Worm (Caenorhabditis elegans) whole organism, L4 larva: ENCODE measurements around the gene puf-11.

Experiments used
- F44E2.7 ChIP-seq: fragments of 200-800 bp; sonication (Bioruptor generic); IDR thresholded peaks from 2 replicates; pipeline ENCODE4 v2.1.2; 2022; ENCODE audit warnings: missing genetic modification characterization, missing compliant biosample characterization
- Y48G9A.11 ChIP-seq: fragments of 200-800 bp; sonication (Bioruptor generic); IDR thresholded peaks from 2 replicates; pipeline ENCODE4 v1.3.6; 2022; ENCODE audit warnings: missing genetic modification reagents, missing genetic modification characterization, missing compliant biosample characterization
- Y5F2A.4 ChIP-seq: fragments of 200-800 bp; sonication (Bioruptor generic); optimal IDR thresholded peaks from 2 replicates; lab custom pipeline; 2018; ENCODE audit warnings: mild to moderate bottlenecking, missing genetic modification characterization, missing compliant biosample characterization
- ZK337.2 ChIP-seq: fragments of 200-800 bp; sonication (Bioruptor generic); IDR thresholded peaks from 2 replicates; pipeline ENCODE4 v1.3.6; 2022; ENCODE audit warnings: missing genetic modification reagents, missing genetic modification characterization, missing compliant biosample characterization
- ceh-28 ChIP-seq: fragments of 150-350 bp; optimal IDR thresholded peaks from 2 replicates; lab custom pipeline; 2014; ENCODE audit warnings: missing biosample characterization, missing genetic modification reagents, missing genetic modification characterization
- daf-8 ChIP-seq: fragments of 200-800 bp; sonication (Bioruptor generic); IDR thresholded peaks from 2 replicates; pipeline ENCODE4 v1.3.6; 2022; ENCODE audit warnings: missing genetic modification characterization, missing compliant biosample characterization
- dmd-6 ChIP-seq: fragments of 200-800 bp; sonication (Bioruptor generic); IDR thresholded peaks from 2 replicates; pipeline ENCODE4 v1.3.6; 2022; ENCODE audit warnings: missing genetic modification reagents, missing genetic modification characterization, missing compliant biosample characterization
- fkh-10 ChIP-seq: fragments of 150-350 bp; optimal IDR thresholded peaks from 2 replicates; lab custom pipeline; 2014; ENCODE audit warnings: missing biosample characterization, missing genetic modification reagents, missing genetic modification characterization
- lin-39 ChIP-seq: fragments of 150-350 bp; optimal IDR thresholded peaks from 2 replicates; lab custom pipeline; 2014; ENCODE audit warnings: missing biosample characterization, missing genetic modification reagents, missing genetic modification characterization
- lir-3 ChIP-seq: sonication (generic microtip); optimal IDR thresholded peaks from 2 replicates; lab custom pipeline; 2016; ENCODE audit warnings: mild to moderate bottlenecking, missing genetic modification characterization, missing compliant biosample characterization
- lsy-2 ChIP-seq, 2 experiments: fragments of 150-350 bp in 1 of 2; sonication (generic microtip) in 1 of 2; optimal IDR thresholded peaks; 2 replicates each; lab custom pipeline; 2014 to 2017; ENCODE audit warnings: missing biosample characterization in 2 of 2, missing genetic modification characterization in 2 of 2
- madf-9 ChIP-seq: fragments of 200-800 bp; sonication (Bioruptor generic); conservative IDR thresholded peaks from 2 replicates; pipeline ENCODE4 v1.3.6; 2022; ENCODE audit warnings: missing genetic modification reagents, missing genetic modification characterization, missing compliant biosample characterization
- mdt-29 ChIP-seq: fragments of 200-800 bp; sonication (Bioruptor generic); IDR thresholded peaks from 2 replicates; pipeline ENCODE4 v1.3.6; 2022; ENCODE audit warnings: missing genetic modification reagents, missing genetic modification characterization, missing compliant biosample characterization
- nhr-111 ChIP-seq: fragments of 200-800 bp; sonication (Bioruptor generic); optimal IDR thresholded peaks from 2 replicates; lab custom pipeline; 2018; ENCODE audit warnings: mild to moderate bottlenecking, missing genetic modification characterization, missing compliant biosample characterization
- php-3 ChIP-seq: fragments of 200-800 bp; sonication (Bioruptor generic); IDR thresholded peaks from 2 replicates; pipeline ENCODE4 v1.3.6; 2022; ENCODE audit warnings: missing genetic modification reagents, missing genetic modification characterization, missing compliant biosample characterization
- snpc-1.2 ChIP-seq: fragments of 200-800 bp; sonication (Bioruptor generic); IDR thresholded peaks from 2 replicates; pipeline ENCODE4 v1.3.6; 2022; ENCODE audit warnings: missing genetic modification reagents, missing genetic modification characterization, missing compliant biosample characterization
- spr-3 ChIP-seq: fragments of 200-800 bp; sonication (Bioruptor generic); optimal IDR thresholded peaks from 2 replicates; lab custom pipeline; 2018; ENCODE audit warnings: mild to moderate bottlenecking, missing genetic modification characterization, missing compliant biosample characterization
- unc-39 ChIP-seq: sonication (generic microtip); optimal IDR thresholded peaks from 2 replicates; lab custom pipeline; 2017; ENCODE audit warnings: missing biosample characterization, missing genetic modification characterization
- zip-2 ChIP-seq: fragments of 150-350 bp; optimal IDR thresholded peaks from 2 replicates; lab custom pipeline; 2014; ENCODE audit warnings: missing biosample characterization, missing genetic modification characterization
- ztf-7 ChIP-seq: fragments of 150-350 bp; optimal IDR thresholded peaks from 2 replicates; lab custom pipeline; 2014; ENCODE audit warnings: missing biosample characterization, missing genetic modification characterization

Gene puf-11

DNA sequence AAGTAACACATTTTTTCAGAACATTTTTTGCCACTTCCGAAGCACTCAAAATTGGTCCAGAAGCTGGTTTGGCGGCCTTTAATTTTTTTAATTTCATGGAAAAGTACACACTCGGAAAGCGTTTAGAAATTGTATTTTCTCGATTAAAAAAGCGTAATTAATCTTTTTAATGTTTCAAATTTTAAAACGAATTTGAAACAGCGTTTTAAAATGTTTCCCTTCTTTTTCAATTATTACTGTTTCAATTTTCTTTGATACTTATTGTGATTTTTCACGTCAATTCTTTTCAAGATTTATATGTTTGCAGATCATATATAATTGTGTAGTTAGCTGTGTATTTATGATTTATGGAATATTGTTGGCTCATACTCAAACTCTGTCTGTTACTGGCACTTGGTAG, 42.6 kb downstream of the puf-11 start, which contains the start of gene acr-25:
acr-25 (plus strand) TSS at position 301 of the 400 bp plus-strand sequence.
- TF ChIP-seq Y48G9A.11 (GFP tag; lab: Robert Waterston, UW) (no peak), spr-3 (no peak), lin-39 (tag; lab: Kevin White, UChicago) (no peak), ztf-7 (tag; lab: Kevin White, UChicago) (no peak), snpc-1.2 (GFP tag; lab: Robert Waterston, UW) (no peak), php-3 (no peak), ceh-28 (no peak), unc-39 (no peak), dmd-6 (GFP tag; lab: Robert Waterston, UW) (no peak), Y5F2A.4 (GFP tag; lab: Kevin White, UChicago) (no peak), nhr-111 (GFP tag; lab: Kevin White, UChicago) (no peak), mdt-29 (GFP tag; lab: Robert Waterston, UW) (no peak)

DNA sequence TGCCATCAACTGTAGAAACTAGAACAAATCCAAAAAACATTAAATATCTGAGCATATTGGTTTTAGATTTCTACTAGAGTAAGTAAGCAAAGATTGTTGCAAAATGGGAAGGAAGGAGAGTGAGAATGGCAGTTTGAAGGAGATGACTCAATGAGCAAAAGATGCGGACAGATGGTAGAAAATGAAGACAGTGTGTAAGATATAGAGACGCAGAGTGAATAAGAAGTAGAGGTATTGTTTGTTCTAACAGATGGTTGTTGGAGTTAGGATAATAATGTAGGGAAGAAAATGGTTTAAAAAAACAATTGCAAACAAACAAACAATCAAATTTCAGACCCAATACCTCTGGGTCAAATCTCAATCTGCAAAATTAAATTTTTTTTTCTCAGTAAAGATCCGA, 49.8 kb downstream of the puf-11 start, which contains the start of gene tmed-13:
tmed-13 (minus strand) TSS at position 169 of the 400 bp plus-strand sequence.
- TF ChIP-seq lsy-2 (tag; optimal IDR thresholded peaks at IDR 0.05; lab: Kevin White, UChicago) (no peak), ZK337.2 (GFP tag; lab: Robert Waterston, UW) (no peak), fkh-10 (GFP tag; lab: Kevin White, UChicago) (no peak), lir-3 (tag; lab: Kevin White, UChicago) (no peak), dmd-6 (GFP tag; lab: Robert Waterston, UW) (no peak), madf-9 (GFP tag; lab: Robert Waterston, UW) (no peak), daf-8 (GFP tag; lab: Robert Waterston, UW) (no peak), zip-2 (tag; lab: Kevin White, UChicago) (no peak), F44E2.7 (GFP tag; lab: Robert Waterston, UW) (no peak), php-3 (no peak)
